Fruit fly (Drosophila melanogaster) Kc167 (cell line): ENCODE measurements around the gene Tgs1.

Experiments used
- Myc ChIP-seq: fragments of >200 bp; optimal IDR thresholded peaks from 2 replicates; lab custom pipeline; 2017; ENCODE audit warnings: missing external identifiers
- Sin3A ChIP-seq: fragments of >200 bp; optimal IDR thresholded peaks from 2 replicates; lab custom pipeline; 2018; ENCODE audit warnings: missing external identifiers
- h ChIP-seq: fragments of >200 bp; optimal IDR thresholded peaks from 3 replicates; lab custom pipeline; 2018; ENCODE audit warnings: missing external identifiers
- insv ChIP-seq: fragments of >200 bp; optimal IDR thresholded peaks from 3 replicates; lab custom pipeline; 2018; ENCODE audit warnings: missing external identifiers
- psq ChIP-seq: fragments of >200 bp; optimal IDR thresholded peaks from 2 replicates; lab custom pipeline; 2017; ENCODE audit warnings: missing external identifiers
- ttk ChIP-seq: sonication (Bioruptor generic); optimal IDR thresholded peaks from 2 replicates; lab custom pipeline; 2017; ENCODE audit warnings: missing external identifiers

The Tgs1 gene

DNA sequence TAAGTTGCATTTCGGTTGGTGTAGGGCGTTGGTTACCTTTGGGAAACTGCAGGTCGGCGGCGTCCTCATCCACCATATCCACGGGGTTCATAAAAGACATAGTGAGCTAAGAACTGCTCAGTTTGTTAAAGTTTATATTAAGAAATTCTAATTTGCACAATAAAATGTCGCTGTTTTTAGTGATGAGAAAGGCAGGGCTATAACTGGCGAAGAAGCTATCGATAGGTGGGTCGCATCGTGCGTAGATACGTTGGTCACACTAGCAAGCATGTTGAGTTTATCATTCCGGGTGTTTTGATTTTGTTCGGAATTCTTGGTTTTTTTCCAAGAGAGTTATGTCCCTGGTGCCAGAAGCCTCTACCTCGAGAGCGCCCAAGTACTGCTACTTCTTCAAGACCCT is at the start of gene Tgs1, which contains the start of the genes Ada2a, Polr2D and moi:
Gene Tgs1 (plus strand): TSS at position 250 of the 400 bp plus-strand sequence.
Gene Ada2a (minus strand): TSS at position 207 of the 400 bp plus-strand sequence.
Gene Polr2D (minus strand): TSS at position 207 of the 400 bp plus-strand sequence.
Gene moi (plus strand): TSS at position 250 of the 400 bp plus-strand sequence.
- TF ChIP-seq insv: no peak
- no peak for TF ChIP-seq psq (lab: Kevin White, UChicago)
- TF ChIP-seq ttk (lab: Kevin White, UChicago): no peak
- no peak for TF ChIP-seq Sin3A (lab: Kevin White, UChicago)
- TF ChIP-seq Myc (lab: Kevin White, UChicago): no peak

DNA sequence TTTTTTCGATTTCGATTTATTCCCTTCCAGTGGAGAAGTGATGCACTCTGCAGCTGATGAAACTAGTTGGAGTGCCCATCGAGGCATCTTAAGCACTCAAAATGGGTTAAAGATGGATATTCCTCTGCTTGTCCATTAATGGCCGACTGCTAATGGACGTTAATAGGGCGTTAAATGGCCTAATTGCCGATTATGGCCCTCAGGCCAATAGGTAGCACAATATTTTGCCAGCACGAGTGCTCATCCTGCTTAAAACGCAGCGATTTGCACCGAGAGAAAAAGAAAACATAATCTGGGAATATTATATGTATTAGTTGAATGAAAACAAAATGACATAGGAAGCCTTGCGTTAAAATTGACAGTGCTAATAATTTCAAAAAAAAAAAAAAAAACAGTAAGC is 46.9 kb upstream of the Tgs1 start, which contains the start of gene CG44158:
Gene CG44158 (plus strand): TSS at position 301 of the 400 bp plus-strand sequence.
- TF ChIP-seq h (no peak), Sin3A (lab: Kevin White, UChicago) (no peak), insv (no peak), psq (lab: Kevin White, UChicago) (no peak), Myc (lab: Kevin White, UChicago) (no peak), ttk (lab: Kevin White, UChicago) (no peak)

DNA sequence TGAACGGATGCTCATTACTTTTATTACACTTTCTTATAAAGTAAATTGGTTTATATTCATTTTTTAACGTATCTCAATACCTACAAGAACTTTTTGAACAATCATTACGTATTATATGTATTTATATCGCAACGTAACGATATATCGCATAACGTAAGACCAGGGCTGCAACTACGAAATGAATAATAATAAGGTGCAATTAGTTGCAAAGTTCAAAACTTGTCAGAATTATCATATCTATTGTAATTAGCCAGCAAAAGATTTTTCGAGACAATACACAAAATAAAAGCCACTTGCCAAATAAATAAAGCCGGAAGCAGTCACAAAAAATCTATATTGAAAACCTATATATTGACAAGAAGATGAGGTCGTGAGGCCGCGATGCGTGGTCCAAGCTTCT is 40.0 kb upstream of the Tgs1 start:
- TF ChIP-seq insv: no peak
- TF ChIP-seq psq (lab: Kevin White, UChicago): no peak
- no peak for TF ChIP-seq ttk (lab: Kevin White, UChicago)
- TF ChIP-seq Myc (lab: Kevin White, UChicago): no peak
- TF ChIP-seq h: no peak

DNA sequence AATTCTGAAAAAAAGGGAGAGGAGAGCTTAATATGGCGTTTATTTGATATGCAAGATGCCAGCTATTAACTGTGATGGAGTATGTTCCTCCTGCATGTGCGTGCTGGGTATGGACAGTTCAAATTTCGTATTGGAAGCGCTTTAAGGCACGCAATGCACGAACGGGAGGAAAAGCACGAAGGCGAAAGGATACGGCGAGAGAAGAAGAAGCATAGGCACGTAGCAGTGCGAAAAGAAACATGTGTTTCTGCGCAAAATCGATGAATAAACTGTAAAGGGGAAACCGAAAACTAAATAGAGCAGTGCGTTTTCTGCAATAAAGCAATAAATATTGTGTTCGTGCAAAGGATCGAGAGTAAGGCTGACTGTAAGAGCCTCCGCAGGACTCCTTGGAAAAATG is 39.4 kb upstream of the Tgs1 start, which contains the start of gene CG14314:
Gene CG14314 (plus strand): TSS at position 243 of the 400 bp plus-strand sequence.
- TF ChIP-seq ttk (lab: Kevin White, UChicago) (no peak), Myc (lab: Kevin White, UChicago) (no peak), psq (lab: Kevin White, UChicago) (no peak), h (no peak), insv (no peak), Sin3A (lab: Kevin White, UChicago) (no peak)

DNA sequence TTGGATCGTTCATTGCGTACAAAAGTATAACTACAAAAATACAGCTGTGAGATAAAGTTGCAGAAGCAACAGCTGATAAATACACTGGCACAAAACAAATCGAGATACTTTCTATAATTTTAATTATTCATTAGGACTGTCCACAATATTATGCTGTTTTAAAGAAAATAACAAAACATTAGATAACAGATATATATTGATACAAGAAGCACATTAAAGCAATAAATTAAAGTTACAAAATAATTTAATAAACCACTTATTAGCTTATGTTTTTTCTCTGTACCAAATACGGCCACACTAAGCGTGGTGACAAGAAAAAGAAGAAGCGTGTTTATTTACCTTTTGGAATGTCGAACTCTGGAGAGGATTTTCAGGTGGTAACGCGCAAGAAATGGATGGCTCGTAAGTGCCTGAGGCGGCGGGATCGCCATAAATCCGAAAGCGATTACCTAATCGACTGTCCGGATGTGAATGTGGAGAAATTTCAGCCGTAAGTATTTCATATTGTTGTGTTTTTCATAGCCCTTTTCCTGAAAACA is 35.0 kb upstream of the Tgs1 start, which contains the start of the genes CG7988 and CG7183:
Gene CG7988 (plus strand): TSS at position 316 of the 539 bp plus-strand sequence.
Gene CG7183 (minus strand): TSS at position 489 of the 539 bp plus-strand sequence.
- TF ChIP-seq psq (lab: Kevin White, UChicago) (no peak), Myc (lab: Kevin White, UChicago) (no peak), Sin3A (lab: Kevin White, UChicago) (no peak), h (no peak), insv (no peak), ttk (lab: Kevin White, UChicago) (no peak)

DNA sequence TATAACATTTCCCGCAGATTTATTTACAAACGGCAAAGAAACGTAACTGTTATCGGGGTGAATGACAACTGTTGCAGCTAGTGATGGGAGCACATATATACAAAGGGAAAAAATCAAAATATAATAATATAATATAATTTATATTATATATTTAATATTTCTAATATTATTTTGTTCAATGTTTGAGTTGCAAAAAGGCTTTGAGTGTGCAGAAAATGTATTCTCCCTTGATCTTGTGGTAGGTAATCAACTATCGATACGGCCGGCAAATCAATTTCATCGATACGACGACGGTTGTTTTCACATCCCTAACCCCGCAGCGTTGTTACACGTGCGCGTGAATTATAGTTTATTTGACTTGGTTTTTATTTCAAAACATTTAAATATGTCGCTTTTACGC is 31.9 kb upstream of the Tgs1 start, which contains the start of the genes mTerf5 and Non3:
Gene mTerf5 (minus strand): TSS at position 249 of the 400 bp plus-strand sequence.
Gene Non3 (plus strand): TSS at position 289 of the 400 bp plus-strand sequence.
- no peak for TF ChIP-seq ttk (lab: Kevin White, UChicago)
- TF ChIP-seq insv: no peak
- TF ChIP-seq psq (lab: Kevin White, UChicago): no peak
- TF ChIP-seq h: no peak
- TF ChIP-seq Myc (lab: Kevin White, UChicago): no peak

DNA sequence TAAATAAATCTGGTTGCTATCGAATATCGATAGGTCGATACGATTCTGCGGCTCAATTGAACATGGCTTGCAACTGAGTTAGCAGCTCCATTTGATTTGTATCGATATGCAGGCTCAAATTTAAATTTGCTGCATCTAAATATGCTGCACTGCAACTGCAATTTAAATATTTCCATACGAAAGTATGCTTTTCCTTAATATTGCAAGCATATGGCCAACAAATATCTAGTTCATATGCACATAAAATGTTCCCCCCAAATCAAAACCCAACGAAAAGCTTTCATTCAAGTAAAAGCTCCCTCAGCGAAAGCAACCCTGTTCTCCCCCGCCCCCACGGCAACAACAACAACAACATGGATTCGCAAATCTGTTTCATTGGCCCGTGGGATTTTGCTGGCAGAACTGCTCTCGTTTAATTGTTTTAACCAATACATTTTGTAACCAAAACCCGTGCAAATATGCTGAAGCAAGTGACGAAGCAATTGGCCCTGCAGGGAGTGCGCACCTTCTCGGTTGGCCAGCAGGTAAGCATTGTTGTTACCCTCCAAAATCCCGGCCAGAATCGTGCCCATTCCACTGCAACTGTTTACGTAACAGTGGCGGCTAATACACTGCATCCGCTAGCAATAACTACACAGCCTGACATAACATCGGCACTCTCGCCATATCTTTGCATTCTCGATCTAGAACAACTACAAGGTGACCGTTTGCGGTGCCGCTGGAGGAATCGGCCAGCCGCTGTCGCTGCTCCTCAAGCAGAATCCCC is 29.1 kb upstream of the Tgs1 start, which contains the start of the genes CG7168 and Mdh2:
Gene CG7168 (minus strand): TSS at position 40 of the 766 bp plus-strand sequence.
Gene Mdh2 (plus strand): TSS at position 354 of the 766 bp plus-strand sequence.
- TF ChIP-seq Myc (lab: Kevin White, UChicago) (no peak), h (no peak), Sin3A (lab: Kevin White, UChicago) (no peak), ttk (lab: Kevin White, UChicago) (no peak), insv (no peak), psq (lab: Kevin White, UChicago) (no peak)

DNA sequence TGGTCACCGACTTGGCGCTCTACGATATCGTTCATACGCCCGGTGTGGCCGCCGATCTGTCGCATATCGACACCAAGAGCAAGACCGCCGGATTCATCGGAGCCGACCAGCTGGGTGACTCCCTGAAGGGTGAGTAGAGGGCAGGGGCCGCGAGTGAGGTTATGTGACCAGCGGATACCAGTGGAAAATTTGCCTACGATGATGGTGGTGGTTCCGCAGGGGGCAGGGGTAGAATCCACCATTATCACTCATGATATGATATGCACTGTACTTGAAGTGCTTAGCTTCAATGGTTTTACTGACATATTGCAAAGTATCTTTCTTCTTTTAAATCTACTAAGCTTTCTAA is 28.5 kb upstream of the Tgs1 start:
- no peak for TF ChIP-seq insv
- TF ChIP-seq Sin3A (lab: Kevin White, UChicago): no peak
- no peak for TF ChIP-seq psq (lab: Kevin White, UChicago)
- TF ChIP-seq ttk (lab: Kevin White, UChicago): no peak
- no peak for TF ChIP-seq h
- TF ChIP-seq Myc (lab: Kevin White, UChicago): no peak

DNA sequence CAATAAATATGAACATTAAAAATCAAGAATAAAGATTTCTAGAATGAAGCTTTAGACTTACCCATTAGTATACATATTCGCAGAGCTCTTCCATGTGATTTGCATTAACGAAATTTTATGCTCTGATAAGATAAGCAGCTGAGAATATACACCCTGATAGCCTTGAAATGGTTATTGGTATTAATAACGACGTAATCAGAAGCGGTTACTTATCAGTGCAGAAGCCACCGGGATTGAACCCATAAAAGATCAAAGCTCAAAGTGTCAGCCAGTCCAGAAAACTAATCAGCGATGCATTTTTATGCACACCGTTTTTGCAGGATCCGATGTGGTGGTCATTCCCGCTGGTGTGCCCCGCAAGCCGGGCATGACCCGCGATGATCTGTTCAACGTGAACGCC is 27.9 kb upstream of the Tgs1 start:
- TF ChIP-seq psq (lab: Kevin White, UChicago): no peak
- TF ChIP-seq h: no peak
- TF ChIP-seq Sin3A (lab: Kevin White, UChicago): no peak
- TF ChIP-seq ttk (lab: Kevin White, UChicago): no peak
- TF ChIP-seq insv: no peak
- no peak for TF ChIP-seq Myc (lab: Kevin White, UChicago)

DNA sequence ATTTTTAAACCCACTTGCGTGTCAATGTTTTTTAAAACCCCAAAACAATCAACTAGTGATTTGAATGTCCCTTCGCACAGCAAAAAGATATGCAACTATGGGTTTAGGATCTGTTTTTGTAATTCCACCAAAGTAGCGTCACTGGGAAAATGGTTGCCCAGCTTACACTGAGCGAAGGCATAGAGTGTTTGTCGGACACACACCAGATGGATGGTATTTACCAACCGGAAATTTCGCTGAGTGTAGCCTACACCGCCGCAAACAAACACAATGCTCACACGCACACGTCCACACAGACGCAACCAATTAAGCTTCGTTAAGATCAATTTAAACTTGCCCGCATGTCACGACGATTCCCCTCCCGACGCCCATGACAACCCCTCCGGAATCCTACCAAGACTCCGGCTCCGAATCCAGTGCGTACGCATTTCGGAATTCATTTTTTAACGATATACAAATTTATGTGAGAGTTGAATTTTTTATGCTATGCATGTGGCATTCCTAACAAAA is 26.6 kb upstream of the Tgs1 start:
- TF ChIP-seq psq (lab: Kevin White, UChicago): no peak
- no peak for TF ChIP-seq Sin3A (lab: Kevin White, UChicago)
- TF ChIP-seq h: no peak
- no peak for TF ChIP-seq insv
- TF ChIP-seq Myc (lab: Kevin White, UChicago): no peak
- TF ChIP-seq ttk (lab: Kevin White, UChicago): no peak

DNA sequence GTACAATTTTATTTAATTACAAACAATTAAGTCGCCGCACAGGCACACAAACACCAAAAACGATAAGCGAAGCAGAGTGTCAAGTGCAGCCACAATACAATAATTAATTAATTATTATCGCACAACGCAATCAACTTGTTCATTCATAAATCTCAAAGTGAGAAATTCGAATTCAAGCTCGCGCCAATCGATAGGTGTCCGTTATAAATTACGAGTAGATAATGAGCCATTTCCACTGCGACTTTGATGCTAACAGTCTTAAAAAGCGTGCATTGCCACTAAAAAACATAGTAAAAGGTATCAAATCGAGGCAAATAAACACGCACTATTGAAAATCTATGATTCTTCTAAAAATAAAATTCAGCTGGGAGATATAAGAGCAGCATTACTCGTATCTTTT is 25.1 kb upstream of the Tgs1 start:
- TF ChIP-seq Sin3A (lab: Kevin White, UChicago): no peak
- no peak for TF ChIP-seq psq (lab: Kevin White, UChicago)
- TF ChIP-seq h: no peak
- no peak for TF ChIP-seq ttk (lab: Kevin White, UChicago)
- TF ChIP-seq insv: no peak
- TF ChIP-seq Myc (lab: Kevin White, UChicago): no peak
